Worm (Caenorhabditis elegans) whole organism, L2 larva: ENCODE measurements around the gene T21C9.6.

ENCODE experiments used
- alr-1 ChIP-seq: fragments of 150-350 bp; optimal IDR thresholded peaks from 2 replicates; lab custom pipeline; 2014; ENCODE audit warnings: missing biosample characterization, missing genetic modification characterization
- ceh-16 ChIP-seq: fragments of 150-350 bp; optimal IDR thresholded peaks from 2 replicates; lab custom pipeline; 2014; ENCODE audit warnings: missing biosample characterization, missing genetic modification characterization
- zag-1 ChIP-seq: fragments of 150-350 bp; optimal IDR thresholded peaks from 2 replicates; lab custom pipeline; 2014; ENCODE audit warnings: missing biosample characterization, missing genetic modification characterization
- ztf-1 ChIP-seq: fragments of 200-800 bp; sonication (Bioruptor generic); conservative IDR thresholded peaks from 2 replicates; pipeline ENCODE4 v1.3.6; 2022; ENCODE audit warnings: missing genetic modification characterization, missing compliant biosample characterization

DNA sequence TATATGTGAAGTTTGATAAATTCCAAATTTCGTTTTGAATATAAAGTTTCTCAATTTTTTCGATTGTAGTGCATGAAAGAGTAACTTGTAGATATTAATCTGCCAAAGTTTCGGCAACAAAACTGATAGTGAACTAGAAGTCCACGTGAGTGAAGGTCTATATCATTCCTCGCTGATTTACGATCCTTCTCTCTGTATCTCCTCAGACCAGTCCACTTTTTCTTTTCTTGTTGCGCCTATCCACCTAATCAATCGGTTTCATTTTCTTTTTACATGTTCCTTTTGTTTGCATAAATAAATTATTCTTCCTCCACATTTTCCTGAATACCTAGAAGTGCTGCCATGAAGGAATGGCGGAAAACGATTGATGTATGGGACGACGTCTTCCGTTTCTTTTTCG, 17.5 kb upstream of the T21C9.6 start:
- TF ChIP-seq alr-1 (tag; lab: Kevin White, UChicago) (no peak), zag-1 (tag; lab: Kevin White, UChicago) (no peak), ceh-16 (tag; lab: Kevin White, UChicago) (no peak), ztf-1 (GFP tag; lab: Robert Waterston, UW) (no peak)
